Worm (Caenorhabditis elegans) whole organism, early embryonic: ENCODE results near the gene F22E5.8.

Experiments
- B0310.2 ChIP-seq: sonication (generic microtip); optimal IDR thresholded peaks from 2 replicates; lab custom pipeline; 2016; ENCODE audit warnings: mild to moderate bottlenecking, missing genetic modification characterization, missing compliant biosample characterization
- F13C5.2 ChIP-seq: sonication (generic microtip); optimal IDR thresholded peaks from 2 replicates; lab custom pipeline; 2017; ENCODE audit warnings: mild to moderate bottlenecking, missing genetic modification characterization, inconsistent platforms, missing compliant biosample characterization
- aly-1 ChIP-seq: sonication (generic microtip); optimal IDR thresholded peaks from 2 replicates; lab custom pipeline; 2016; ENCODE audit warnings: missing genetic modification characterization, missing compliant biosample characterization
- ama-1 ChIP-seq: fragments of 150-350 bp; optimal IDR thresholded peaks from 2 replicates; lab custom pipeline; 2014
- ceh-36 ChIP-seq: sonication (generic microtip); optimal IDR thresholded peaks from 2 replicates; lab custom pipeline; 2016; ENCODE audit warnings: missing genetic modification characterization, inconsistent platforms, missing compliant biosample characterization
- ets-7 ChIP-seq: sonication (generic microtip); optimal IDR thresholded peaks from 2 replicates; lab custom pipeline; 2016; ENCODE audit warnings: missing genotype, missing genetic modification characterization, missing compliant biosample characterization
- flt-1 ChIP-seq: fragments of 200-800 bp; sonication (Bioruptor generic); IDR thresholded peaks from 2 replicates; pipeline ENCODE4 v1.3.6; 2022; ENCODE audit warnings: missing genetic modification characterization, missing compliant biosample characterization
- hmg-4 ChIP-seq: fragments of 200-800 bp; sonication (Bioruptor generic); optimal IDR thresholded peaks from 2 replicates; lab custom pipeline; 2018; ENCODE audit warnings: mild to moderate bottlenecking, missing genetic modification characterization, missing compliant biosample characterization
- hnd-1 ChIP-seq: sonication (generic microtip); optimal IDR thresholded peaks from 2 replicates; lab custom pipeline; 2016; ENCODE audit warnings: missing genetic modification characterization, missing compliant biosample characterization
- pes-1 ChIP-seq: fragments of 200-800 bp; sonication (Bioruptor generic); IDR thresholded peaks from 2 replicates; pipeline ENCODE4 v1.3.6; 2022; ENCODE audit warnings: missing genetic modification reagents, missing genetic modification characterization, missing compliant biosample characterization
- scrt-1 ChIP-seq: fragments of 200-800 bp; sonication (Bioruptor generic); IDR thresholded peaks from 2 replicates; pipeline ENCODE4 v1.3.6; 2022; ENCODE audit warnings: missing genetic modification characterization, missing compliant biosample characterization
- sea-1 ChIP-seq: fragments of 200-800 bp; sonication (Bioruptor generic); conservative IDR thresholded peaks from 2 replicates; pipeline ENCODE4 v1.3.6; 2022; ENCODE audit warnings: missing genetic modification characterization, missing compliant biosample characterization
- tbx-37 ChIP-seq: fragments of 200-800 bp; sonication (Bioruptor generic); conservative IDR thresholded peaks from 2 replicates; pipeline ENCODE4 v1.3.6; 2022; ENCODE audit warnings: missing genetic modification reagents, missing genetic modification characterization, missing compliant biosample characterization
- tra-4 ChIP-seq: sonication (generic microtip); optimal IDR thresholded peaks from 2 replicates; lab custom pipeline; 2017; ENCODE audit warnings: missing genetic modification characterization, missing compliant biosample characterization

ce11 chrII:2641777-2642176 lies 1.9 kb downstream of the F22E5.8 start, which contains the start of gene F22E5.7:
- TF ChIP-seq ets-7 (tag; lab: Kevin White, UChicago) (no peak), aly-1 (tag; lab: Kevin White, UChicago) (no peak), pes-1 (GFP tag; lab: Robert Waterston, UW) (no peak), B0310.2 (tag; lab: Kevin White, UChicago) (no peak), F13C5.2 (tag; lab: Kevin White, UChicago) (no peak), ama-1 (no peak), ceh-36 (tag; lab: Kevin White, UChicago) (no peak), hnd-1 (tag; lab: Kevin White, UChicago) (no peak), hmg-4 (GFP tag; lab: Kevin White, UChicago) (no peak), tra-4 (tag; lab: Kevin White, UChicago) (no peak), tbx-37 (GFP tag; lab: Robert Waterston, UW) (no peak), sea-1 (GFP tag; lab: Robert Waterston, UW) (no peak), flt-1 (GFP tag; lab: Robert Waterston, UW) (no peak), scrt-1 (GFP tag; lab: Robert Waterston, UW) (no peak)
